Fruit fly (Drosophila melanogaster) S2 (cell line): ENCODE data around the gene Gem3.

ENCODE experiments used
- CG8478 ChIP-seq: fragments of >200 bp; optimal IDR thresholded peaks from 2 replicates; lab custom pipeline; 2018
- CTCF ChIP-seq, 2 experiments: fragments of >200 bp; optimal IDR thresholded peaks; 2 replicates each; lab custom pipeline; 2018

DNA sequence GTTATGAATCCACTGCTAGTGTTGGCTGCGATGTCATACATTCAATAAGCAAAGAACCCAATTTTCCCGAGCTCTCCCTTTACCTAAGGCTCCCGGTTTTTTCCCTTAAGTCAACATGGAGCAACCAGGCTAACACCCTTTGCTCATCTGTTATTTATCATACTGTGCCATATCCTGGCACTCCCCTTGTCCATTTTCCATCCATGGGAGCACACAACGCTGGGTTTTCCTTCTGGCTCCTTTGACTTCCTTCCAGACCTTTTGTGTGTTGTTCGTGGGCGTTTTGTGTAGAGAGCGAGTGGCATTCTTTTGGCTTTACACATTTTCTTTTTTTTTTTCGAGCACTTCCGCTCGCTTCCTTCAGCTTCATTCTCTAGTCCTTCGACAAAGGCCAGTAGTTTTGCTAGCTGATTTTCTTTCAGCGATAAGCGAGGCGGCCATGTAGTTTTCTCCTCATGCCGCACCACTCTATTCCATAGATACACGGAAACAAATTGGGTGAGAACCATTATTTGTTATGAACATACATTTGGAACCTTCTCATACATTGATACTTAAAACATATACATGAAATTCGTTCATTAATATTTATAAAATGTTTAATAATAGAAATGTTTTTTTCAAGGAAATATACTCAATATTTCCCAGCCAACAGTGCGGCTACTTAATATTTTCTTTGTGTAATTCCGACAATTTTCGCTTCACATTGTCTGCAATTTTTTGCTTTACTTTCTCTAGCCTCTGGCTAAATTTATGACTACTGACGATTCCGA lies 33.2 kb upstream of the Gem3 start:
- TF ChIP-seq CG8478 (no peak), CTCF (optimal IDR thresholded peaks at IDR 0.05; lab: Kevin White, UChicago) (no peak)
